Fruit fly (Drosophila melanogaster): ENCODE results near the gene CG32407.

Gene CG32407

dm6 chr3L:5923646-5924122, 1.8 kb downstream of the CG32407 start, which contains the start of gene CG33523 (continued):
- TF ChIP-seq CG17186 (GFP tag; optimal IDR thresholded peaks at IDR 0.05), result no peak
- TF ChIP-seq CG3163 (GFP tag; optimal IDR thresholded peaks at IDR 0.05), result no peak
- TF ChIP-seq Dp (GFP tag; optimal IDR thresholded peaks at IDR 0.05), result no peak
- no peak for TF ChIP-seq croc (GFP tag; conservative IDR thresholded peaks at IDR 0.05)
- peak; percentile 23 for TF ChIP-seq CG15514 (GFP tag; optimal IDR thresholded peaks at IDR 0.05)
- TF ChIP-seq CG13894 (tag; optimal IDR thresholded peaks at IDR 0.05), result no peak
- TF ChIP-seq onecut (GFP tag; IDR thresholded peaks at IDR 0.05), result no peak
- no peak for TF ChIP-seq CG10147 (GFP tag; optimal IDR thresholded peaks at IDR 0.05)
- no peak for TF ChIP-seq tna (GFP tag; IDR thresholded peaks at IDR 0.05; ENCODE audit: partially characterized antibody)
- TF ChIP-seq sisA (GFP tag; IDR thresholded peaks at IDR 0.05), result no peak
- no peak for TF ChIP-seq CG12236 (GFP tag; optimal IDR thresholded peaks at IDR 0.05)
- no peak for TF ChIP-seq H2.0 (GFP tag; IDR thresholded peaks at IDR 0.05)
- no peak for TF ChIP-seq CG33557 (GFP tag; optimal IDR thresholded peaks at IDR 0.05)
- no peak for TF ChIP-seq cas (GFP tag; IDR thresholded peaks at IDR 0.05)
- no peak for TF ChIP-seq zf30C (GFP tag; optimal IDR thresholded peaks at IDR 0.05)
- TF ChIP-seq C15 (GFP tag; IDR thresholded peaks at IDR 0.05), result no peak
- no peak for TF ChIP-seq CG11093 (GFP tag; IDR thresholded peaks at IDR 0.05)
- no peak for TF ChIP-seq ro (GFP tag; IDR thresholded peaks at IDR 0.05)
- 0 out of 2 replicates have a peak, but pooled peaks have one; percentile 5 for TF ChIP-seq ranshi (GFP tag; IDR thresholded peaks at IDR 0.05)
- TF ChIP-seq esg (GFP tag; conservative IDR thresholded peaks at IDR 0.05), result no peak
- no peak for TF ChIP-seq CG13123 (GFP tag; optimal IDR thresholded peaks at IDR 0.05)
- TF ChIP-seq CG2875 (GFP tag; optimal IDR thresholded peaks at IDR 0.05), result no peak
- no peak for TF ChIP-seq ara (GFP tag; IDR thresholded peaks at IDR 0.05)
- peak; percentile 12 for TF ChIP-seq ERR (GFP tag; optimal IDR thresholded peaks at IDR 0.05)
- TF ChIP-seq tll (GFP tag; optimal IDR thresholded peaks at IDR 0.05), result no peak
- TF ChIP-seq crp (GFP tag; optimal IDR thresholded peaks at IDR 0.05), result no peak
- no peak for TF ChIP-seq CG3281 (GFP tag; optimal IDR thresholded peaks at IDR 0.05)
- no peak for TF ChIP-seq CG1792 (GFP tag; optimal IDR thresholded peaks at IDR 0.05)
- no peak for TF ChIP-seq CG2129 (GFP tag; IDR thresholded peaks at IDR 0.05; ENCODE audit: partially characterized antibody)
- no peak for TF ChIP-seq Ravus (GFP tag; IDR thresholded peaks at IDR 0.05)
- peak; percentile 27 for TF ChIP-seq HmgZ (tag; optimal IDR thresholded peaks at IDR 0.05)
- no peak for TF ChIP-seq Antp (GFP tag; optimal IDR thresholded peaks at IDR 0.05)
- no peak for TF ChIP-seq Sry-β (GFP tag; optimal IDR thresholded peaks at IDR 0.05)
- no peak for TF ChIP-seq Ets65A (GFP tag)
- no peak for TF ChIP-seq Xrp1 (GFP tag; IDR thresholded peaks at IDR 0.05)
- no peak for TF ChIP-seq HmgD (GFP tag; optimal IDR thresholded peaks at IDR 0.05)
- TF ChIP-seq CG8359 (GFP tag; optimal IDR thresholded peaks at IDR 0.05; ENCODE audit: borderline replicate concordance), result no peak
- TF ChIP-seq sr (GFP tag; IDR thresholded peaks at IDR 0.05), result 0 out of 3 replicates have a peak, but pooled peaks have one; percentile 2
- no peak for TF ChIP-seq ap (GFP tag; IDR thresholded peaks at IDR 0.05)
- no peak for TF ChIP-seq cato (GFP tag; optimal IDR thresholded peaks at IDR 0.05; ENCODE audit: borderline replicate concordance)
- TF ChIP-seq CG10321 (GFP tag; IDR thresholded peaks at IDR 0.05), result no peak
- TF ChIP-seq z (GFP tag; IDR thresholded peaks at IDR 0.05), result peak; percentile 57; the same call in 2 of the 3 replicates
- no peak for TF ChIP-seq CG8281 (tag; optimal IDR thresholded peaks at IDR 0.05)
- TF ChIP-seq tgo (GFP tag; IDR thresholded peaks at IDR 0.05), result no peak
- TF ChIP-seq Jarid2 (GFP tag; optimal IDR thresholded peaks at IDR 0.05), result peak; percentile 58
- no peak for TF ChIP-seq CG6813 (GFP tag; optimal IDR thresholded peaks at IDR 0.05)
- TF ChIP-seq vvl (GFP tag; IDR thresholded peaks at IDR 0.05), result peak; percentile 54; the same call in 1 of the 2 replicates
- no peak for TF ChIP-seq CG11085 (GFP tag; IDR thresholded peaks at IDR 0.05)
- TF ChIP-seq gro (GFP tag; optimal IDR thresholded peaks at IDR 0.05), result peak; percentile 11
- no peak for TF ChIP-seq CG17912 (GFP tag; optimal IDR thresholded peaks at IDR 0.05)
- TF ChIP-seq Hr51 (GFP tag; optimal IDR thresholded peaks at IDR 0.05), result no peak

Measured in whole organism, embryonic.